Fruit fly (Drosophila melanogaster): ENCODE measurements around the gene pigeon.

The pigeon gene

DNA sequence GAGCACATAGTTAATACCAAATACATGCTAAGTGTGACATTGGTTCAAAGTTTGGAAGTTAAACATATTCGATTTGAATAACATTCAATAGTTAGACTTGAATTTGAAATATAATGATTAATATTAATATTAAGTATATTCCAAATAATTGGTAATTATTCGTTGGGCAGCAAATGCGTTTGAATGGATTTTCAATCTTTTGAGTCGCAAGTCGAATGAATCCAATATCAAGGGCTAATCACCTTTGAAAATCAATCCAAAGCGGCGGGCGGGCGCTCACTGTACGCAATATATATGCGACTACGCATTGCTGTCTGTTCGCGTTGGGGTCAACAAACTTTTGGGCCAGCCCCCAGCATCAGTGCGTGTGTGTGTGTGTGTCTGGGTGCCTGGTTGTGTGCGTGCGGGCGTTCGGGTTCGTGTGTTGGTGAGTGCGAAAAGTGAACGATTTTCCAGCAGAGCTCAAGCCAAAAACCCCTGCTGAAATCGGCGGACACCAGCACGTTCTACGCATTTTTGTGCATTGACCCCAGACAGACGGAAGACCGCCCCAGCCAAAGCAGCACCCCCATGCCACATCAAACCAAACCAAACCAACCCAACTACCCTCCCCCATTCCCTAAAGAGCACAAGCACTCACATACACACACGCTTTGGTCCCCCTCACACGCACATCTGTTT lies 47.3 kb upstream of the pigeon start (continued):
- TF ChIP-seq inv (GFP tag; IDR thresholded peaks at IDR 0.05; ENCODE audit: partially characterized antibody), result no peak
- no peak for TF ChIP-seq scrt (GFP tag; optimal IDR thresholded peaks at IDR 0.05)
- TF ChIP-seq CG15514 (GFP tag; optimal IDR thresholded peaks at IDR 0.05), result no peak
- TF ChIP-seq NfI (GFP tag; optimal IDR thresholded peaks at IDR 0.05), result peak; percentile 17
- no peak for TF ChIP-seq pan (optimal IDR thresholded peaks at IDR 0.05)
- TF ChIP-seq pan (GFP tag; optimal IDR thresholded peaks at IDR 0.05 in 1 of 2, IDR thresholded peaks at IDR 0.05 in 1 of 2), result no peak
- no peak for TF ChIP-seq wor (GFP tag; IDR thresholded peaks at IDR 0.05)
- no peak for TF ChIP-seq CG15696 (tag; optimal IDR thresholded peaks at IDR 0.05)
- TF ChIP-seq CG8388 (GFP tag; optimal IDR thresholded peaks at IDR 0.05), result peak; percentile 6
- TF ChIP-seq gt (GFP tag; IDR thresholded peaks at IDR 0.05), result no peak
- TF ChIP-seq zfh2 (GFP tag; optimal IDR thresholded peaks at IDR 0.05), result no peak
- TF ChIP-seq Sry-β (GFP tag; optimal IDR thresholded peaks at IDR 0.05), result no peak
- no peak for TF ChIP-seq CG34224 (GFP tag; IDR thresholded peaks at IDR 0.05; ENCODE audit: partially characterized antibody)
- no peak for TF ChIP-seq Usf (GFP tag; optimal IDR thresholded peaks at IDR 0.05)
- no peak for TF ChIP-seq sens-2 (GFP tag; IDR thresholded peaks at IDR 0.05)
- no peak for TF ChIP-seq CrebB (tag; optimal IDR thresholded peaks at IDR 0.05)
- TF ChIP-seq CG4730 (GFP tag; IDR thresholded peaks at IDR 0.05), result no peak
- TF ChIP-seq Sin3A (optimal IDR thresholded peaks at IDR 0.05), result no peak
- no peak for TF ChIP-seq Lpt (GFP tag; optimal IDR thresholded peaks at IDR 0.05)
- TF ChIP-seq gce (GFP tag; IDR thresholded peaks at IDR 0.05), result no peak
- TF ChIP-seq Side (GFP tag; optimal IDR thresholded peaks at IDR 0.05), result no peak
- no peak for TF ChIP-seq fd3F (GFP tag; optimal IDR thresholded peaks at IDR 0.05)
- TF ChIP-seq CG11560 (tag; IDR thresholded peaks at IDR 0.05), result no peak
- peak; percentile 3 for TF ChIP-seq nau (GFP tag; optimal IDR thresholded peaks at IDR 0.05)
- TF ChIP-seq ase (GFP tag; IDR thresholded peaks at IDR 0.05), result no peak
- no peak for TF ChIP-seq Poxn (GFP tag; IDR thresholded peaks at IDR 0.05)
- TF ChIP-seq Antp (GFP tag; optimal IDR thresholded peaks at IDR 0.05), result no peak
- no peak for TF ChIP-seq CG5180 (GFP tag; optimal IDR thresholded peaks at IDR 0.05)
- TF ChIP-seq CG9215 (GFP tag; IDR thresholded peaks at IDR 0.05), result no peak
- peak; percentile 33 for TF ChIP-seq Hand (GFP tag; optimal IDR thresholded peaks at IDR 0.05)
- no peak for TF ChIP-seq salm (tag; optimal IDR thresholded peaks at IDR 0.05)
- TF ChIP-seq CG16863 (GFP tag; optimal IDR thresholded peaks at IDR 0.05), result no peak
- TF ChIP-seq her (GFP tag; optimal IDR thresholded peaks at IDR 0.05), result no peak
- TF ChIP-seq CG15479 (GFP tag; optimal IDR thresholded peaks at IDR 0.05), result no peak
- TF ChIP-seq vfl (GFP tag; optimal IDR thresholded peaks at IDR 0.05), result no peak
- TF ChIP-seq ttk (GFP tag; IDR thresholded peaks at IDR 0.05), result peak; percentile 23; the same call in 1 of the 2 replicates
- TF ChIP-seq dimm (GFP tag; IDR thresholded peaks at IDR 0.05), result no peak
- TF ChIP-seq bigmax (GFP tag; optimal IDR thresholded peaks at IDR 0.05), result no peak
- TF ChIP-seq Hey (tag; optimal IDR thresholded peaks at IDR 0.05), result peak; percentile 64
- TF ChIP-seq MTF-1 (GFP tag; optimal IDR thresholded peaks at IDR 0.05; ENCODE audit: borderline replicate concordance), result no peak
- TF ChIP-seq Hsf (GFP tag; optimal IDR thresholded peaks at IDR 0.05), result no peak
- TF ChIP-seq nerfin-2 (GFP tag; IDR thresholded peaks at IDR 0.05; ENCODE audit: partially characterized antibody), result no peak
- TF ChIP-seq CG30431 (GFP tag; optimal IDR thresholded peaks at IDR 0.05), result no peak
- no peak for TF ChIP-seq lov (optimal IDR thresholded peaks at IDR 0.05)
- peak; percentile 32; the same call in 1 of the 3 replicates for TF ChIP-seq lov (GFP tag; IDR thresholded peaks at IDR 0.05)
- no peak for TF ChIP-seq sd (tag; optimal IDR thresholded peaks at IDR 0.05)
- TF ChIP-seq CG12071 (GFP tag; optimal IDR thresholded peaks at IDR 0.05), result no peak
- TF ChIP-seq Doc2 (GFP tag; IDR thresholded peaks at IDR 0.05), result no peak
- no peak for TF ChIP-seq cas (GFP tag; IDR thresholded peaks at IDR 0.05)
- no peak for TF ChIP-seq CG10274 (GFP tag; optimal IDR thresholded peaks at IDR 0.05)
- peak; percentile 47 for TF ChIP-seq CG2712 (tag; optimal IDR thresholded peaks at IDR 0.05)
